Worm (Caenorhabditis elegans): ENCODE results near the gene C16A11.7.

- no peak for TF ChIP-seq dao-5 (tag; optimal IDR thresholded peaks at IDR 0.05)
- no peak for TF ChIP-seq him-1 (tag; optimal IDR thresholded peaks at IDR 0.05)
Measured at ce11 chrII:4211113-4211512, 45.6 kb downstream of the C16A11.7 start, which contains the start of gene F31D5.7.
